Fruit fly (Drosophila melanogaster) whole organism, embryonic: ENCODE measurements around the gene cmb.

Experiments
- ATbp ChIP-seq: fragments of 200-800 bp; sonication (Bioruptor generic); optimal IDR thresholded peaks from 2 replicates; lab custom pipeline; 2017; ENCODE audit warnings: missing biosample characterization, mild to moderate bottlenecking, missing genetic modification characterization, missing genetic modification reagents
- Aef1 ChIP-seq: fragments of 200-800 bp; sonication (Bioruptor generic); IDR thresholded peaks from 3 replicates; pipeline ENCODE4 v1.3.6; 2022; ENCODE audit warnings: missing biosample characterization, missing genetic modification characterization
- Awh ChIP-seq: fragments of 200-800 bp; sonication (Bioruptor generic); IDR thresholded peaks from 2 replicates; pipeline ENCODE4, ENCODE4 v1.3.6; 2022; ENCODE audit warnings: missing biosample characterization, missing genetic modification characterization
- B-H2 ChIP-seq: fragments of 200-800 bp; sonication (Bioruptor generic); optimal IDR thresholded peaks from 2 replicates; lab custom pipeline; 2018; ENCODE audit warnings: missing biosample characterization, mild to moderate bottlenecking, missing genetic modification characterization
- BtbVII ChIP-seq: fragments of 200-800 bp; sonication (Bioruptor generic); optimal IDR thresholded peaks from 3 replicates; lab custom pipeline; 2017; ENCODE audit warnings: missing biosample characterization, mild to moderate bottlenecking, missing genetic modification characterization
- C15 ChIP-seq: fragments of 200-800 bp; sonication (Bioruptor generic); IDR thresholded peaks from 3 replicates; pipeline ENCODE4 v1.3.6; 2022; ENCODE audit warnings: missing biosample characterization, missing genetic modification characterization
- CG10147 ChIP-seq: fragments of 200-800 bp; sonication (Bioruptor generic); optimal IDR thresholded peaks from 2 replicates; lab custom pipeline; 2019; ENCODE audit warnings: missing biosample characterization, mild to moderate bottlenecking, missing genetic modification characterization, moderate library complexity
- CG10979 ChIP-seq: fragments of 200-800 bp; sonication (Bioruptor generic); optimal IDR thresholded peaks from 2 replicates; lab custom pipeline; 2018; ENCODE audit warnings: missing biosample characterization, mild to moderate bottlenecking, missing genetic modification characterization, moderate library complexity
- CG11504 ChIP-seq: fragments of 200-800 bp; sonication (Bioruptor generic); optimal IDR thresholded peaks from 3 replicates; lab custom pipeline; 2019; ENCODE audit warnings: missing biosample characterization, mild to moderate bottlenecking, missing genetic modification characterization, moderate library complexity
- CG13287 ChIP-seq: fragments of 200-800 bp; sonication (Bioruptor generic); IDR thresholded peaks from 2 replicates; pipeline ENCODE4 v1.3.6; 2022; ENCODE audit warnings: missing biosample characterization, missing genetic modification characterization; ENCODE audit not compliant: partially characterized antibody
- CG15479 ChIP-seq: fragments of 200-800 bp; sonication (Bioruptor generic); optimal IDR thresholded peaks from 3 replicates; lab custom pipeline; 2019; ENCODE audit warnings: missing biosample characterization, mild to moderate bottlenecking, missing genetic modification characterization, moderate library complexity
- CG15514 ChIP-seq: fragments of 200-800 bp; sonication (Bioruptor generic); optimal IDR thresholded peaks from 3 replicates; lab custom pipeline; 2017; ENCODE audit warnings: missing biosample characterization, missing genetic modification characterization, mild to moderate bottlenecking, moderate library complexity, missing genetic modification reagents
- CG15696 ChIP-seq: fragments of 200-800 bp; sonication (Bioruptor generic); optimal IDR thresholded peaks from 2 replicates; lab custom pipeline; 2019; ENCODE audit warnings: missing biosample characterization, mild to moderate bottlenecking, missing genetic modification characterization, moderate library complexity
- CG17361 ChIP-seq: fragments of 200-800 bp; sonication (Bioruptor generic); IDR thresholded peaks from 3 replicates; pipeline ENCODE4 v1.3.6; 2022; ENCODE audit warnings: missing biosample characterization, missing genetic modification characterization
- CG18011 ChIP-seq: fragments of 200-800 bp; sonication (Bioruptor generic); optimal IDR thresholded peaks from 2 replicates; lab custom pipeline; 2017; ENCODE audit warnings: missing biosample characterization, missing genetic modification characterization, mild to moderate bottlenecking, moderate library complexity, missing genotype
- CG18619 ChIP-seq: fragments of 200-800 bp; sonication (Bioruptor generic); optimal IDR thresholded peaks from 3 replicates; lab custom pipeline; 2017; ENCODE audit warnings: missing biosample characterization, mild to moderate bottlenecking, missing genetic modification characterization
- CG30431 ChIP-seq: fragments of 200-800 bp; sonication (Bioruptor generic); optimal IDR thresholded peaks from 2 replicates; lab custom pipeline; 2017; ENCODE audit warnings: missing biosample characterization, missing genetic modification characterization
- CG3065 ChIP-seq: fragments of 200-800 bp; sonication (Bioruptor generic); optimal IDR thresholded peaks from 2 replicates; lab custom pipeline; 2016; ENCODE audit warnings: missing biosample characterization, missing genetic modification characterization
- CG3838 ChIP-seq: fragments of 200-800 bp; sonication (Bioruptor generic); optimal IDR thresholded peaks from 3 replicates; lab custom pipeline; 2016; ENCODE audit warnings: missing biosample characterization, missing genetic modification characterization
- CG6654 ChIP-seq: fragments of 200-800 bp; sonication (Bioruptor generic); optimal IDR thresholded peaks from 2 replicates; lab custom pipeline; 2017; ENCODE audit warnings: missing biosample characterization, mild to moderate bottlenecking, missing genetic modification characterization
- CG6765 ChIP-seq: fragments of 200-800 bp; sonication (Bioruptor generic); optimal IDR thresholded peaks from 3 replicates; lab custom pipeline; 2017; ENCODE audit warnings: missing biosample characterization, mild to moderate bottlenecking, missing genetic modification characterization
- CG7556 ChIP-seq: fragments of 200-800 bp; sonication (Bioruptor generic); optimal IDR thresholded peaks from 2 replicates; lab custom pipeline; 2017; ENCODE audit warnings: missing biosample characterization, mild to moderate bottlenecking, missing genetic modification characterization
- CG8281 ChIP-seq: fragments of 200-800 bp; sonication (Bioruptor generic); optimal IDR thresholded peaks from 2 replicates; lab custom pipeline; 2018; ENCODE audit warnings: missing biosample characterization, mild to moderate bottlenecking, missing genetic modification characterization, moderate library complexity
- CG8359 ChIP-seq: fragments of 200-800 bp; sonication (Bioruptor generic); optimal IDR thresholded peaks from 2 replicates; lab custom pipeline; 2017; ENCODE audit warnings: missing biosample characterization, mild to moderate bottlenecking, missing genetic modification characterization, borderline replicate concordance
- CG9797 ChIP-seq: fragments of 200-800 bp; sonication (Bioruptor generic); optimal IDR thresholded peaks from 3 replicates; lab custom pipeline; 2018; ENCODE audit warnings: missing biosample characterization, mild to moderate bottlenecking, missing genetic modification characterization
- D19A ChIP-seq: fragments of 200-800 bp; optimal IDR thresholded peaks from 3 replicates; lab custom pipeline; 2019; ENCODE audit warnings: missing biosample characterization, mild to moderate bottlenecking, missing genetic modification characterization, moderate library complexity
- Dbx ChIP-seq: fragments of 200-800 bp; sonication (Bioruptor generic); IDR thresholded peaks from 3 replicates; pipeline ENCODE4 v1.3.6; 2022; ENCODE audit warnings: missing biosample characterization, missing genetic modification characterization
- Dek ChIP-seq: fragments of 200-800 bp; sonication (Bioruptor generic); optimal IDR thresholded peaks from 3 replicates; lab custom pipeline; 2019; ENCODE audit warnings: missing biosample characterization, mild to moderate bottlenecking, missing genetic modification characterization, moderate library complexity
- Dfd ChIP-seq, 2 experiments: fragments of >200 bp; optimal IDR thresholded peaks; 2 replicates each; lab custom pipeline; 2017; ENCODE audit warnings: missing biosample characterization in 2 of 2, missing genetic modification characterization in 2 of 2
- Dip3 ChIP-seq: fragments of 200-800 bp; sonication (Bioruptor generic); optimal IDR thresholded peaks from 3 replicates; lab custom pipeline; 2016; ENCODE audit warnings: missing biosample characterization, missing genetic modification characterization
- Dll ChIP-seq: fragments of 200-800 bp; sonication (Bioruptor generic); IDR thresholded peaks from 4 replicates; pipeline ENCODE4 v1.3.6; 2022; ENCODE audit warnings: missing biosample characterization, missing genetic modification characterization; ENCODE audit not compliant: partially characterized antibody
- Hr78 ChIP-seq, 2 experiments: fragments of 200-800 bp in 1 of 2; fragments of >200 bp in 1 of 2; sonication (Bioruptor generic) in 1 of 2; optimal IDR thresholded peaks; 2 replicates each; lab custom pipeline; 2017 to 2019; ENCODE audit warnings: missing biosample characterization in 2 of 2, missing genetic modification characterization in 2 of 2, mild to moderate bottlenecking in 1 of 2, moderate library complexity in 1 of 2
- Hsf ChIP-seq: fragments of 200-800 bp; sonication (Bioruptor generic); optimal IDR thresholded peaks from 3 replicates; lab custom pipeline; 2016; ENCODE audit warnings: missing biosample characterization, missing genetic modification characterization
- Lhr ChIP-seq: fragments of 200-800 bp; sonication (Bioruptor generic); optimal IDR thresholded peaks from 3 replicates; lab custom pipeline; 2017; ENCODE audit warnings: mild to moderate bottlenecking, missing biosample characterization, missing genetic modification reagents, missing genetic modification characterization
- MTF-1 ChIP-seq: fragments of 200-800 bp; sonication (Bioruptor generic); optimal IDR thresholded peaks from 2 replicates; lab custom pipeline; 2018; ENCODE audit warnings: missing biosample characterization, mild to moderate bottlenecking, missing genetic modification characterization, borderline replicate concordance
- NC2β ChIP-seq: fragments of 200-800 bp; sonication (Bioruptor generic); optimal IDR thresholded peaks from 2 replicates; lab custom pipeline; 2016; ENCODE audit warnings: missing biosample characterization, missing genetic modification characterization
- Sox100B ChIP-seq: fragments of 200-800 bp; sonication (Bioruptor generic); optimal IDR thresholded peaks from 3 replicates; lab custom pipeline; 2018; ENCODE audit warnings: missing biosample characterization, mild to moderate bottlenecking, missing genetic modification characterization
- amos ChIP-seq: fragments of 200-800 bp; sonication (Bioruptor generic); IDR thresholded peaks from 2 replicates; pipeline ENCODE4 v1.3.6; 2022; ENCODE audit warnings: missing biosample characterization, missing genetic modification characterization; ENCODE audit not compliant: partially characterized antibody
- btn ChIP-seq: fragments of 200-800 bp; sonication (Bioruptor generic); optimal IDR thresholded peaks from 2 replicates; lab custom pipeline; 2016; ENCODE audit warnings: missing biosample characterization, missing genetic modification characterization
- ems ChIP-seq: fragments of 200-800 bp; sonication (Bioruptor generic); optimal IDR thresholded peaks from 3 replicates; lab custom pipeline; 2016; ENCODE audit warnings: missing biosample characterization, missing genetic modification characterization
- esg ChIP-seq: fragments of 200-800 bp; sonication (Bioruptor generic); conservative IDR thresholded peaks from 2 replicates; pipeline ENCODE4 v1.3.6; 2022; ENCODE audit warnings: missing biosample characterization, missing genetic modification characterization
- eyg ChIP-seq: fragments of 200-800 bp; sonication (Bioruptor generic); optimal IDR thresholded peaks from 3 replicates; lab custom pipeline; 2016; ENCODE audit warnings: missing biosample characterization, missing genetic modification characterization
- gcm ChIP-seq: fragments of 200-800 bp; sonication (Bioruptor generic); optimal IDR thresholded peaks from 2 replicates; lab custom pipeline; 2019; ENCODE audit warnings: missing biosample characterization, mild to moderate bottlenecking, missing genetic modification characterization, moderate library complexity
- inv ChIP-seq: fragments of 200-800 bp; sonication (Bioruptor generic); IDR thresholded peaks from 2 replicates; pipeline ENCODE4 v1.3.6; 2022; ENCODE audit warnings: missing biosample characterization, missing genetic modification characterization; ENCODE audit not compliant: partially characterized antibody
- otp ChIP-seq: fragments of 200-800 bp; sonication (Bioruptor generic); IDR thresholded peaks from 3 replicates; pipeline ENCODE4, ENCODE4 v1.3.6; 2022; ENCODE audit warnings: missing biosample characterization, missing genetic modification characterization
- ranshi ChIP-seq: fragments of 200-800 bp; sonication (Bioruptor generic); IDR thresholded peaks from 2 replicates; pipeline ENCODE4 v1.3.6; 2022; ENCODE audit warnings: missing biosample characterization, missing genetic modification characterization
- sc ChIP-seq, 3 experiments: fragments of >200 bp in 2 of 3; fragments of 200-800 bp in 1 of 3; sonication (Bioruptor generic) in 1 of 3; optimal IDR thresholded peaks; 2 replicates in 2 of 3; 3 replicates in 1 of 3; lab custom pipeline; 2017; ENCODE audit warnings: mild to moderate bottlenecking in 1 of 3, missing biosample characterization in 1 of 3, missing genetic modification characterization in 1 of 3, missing genetic modification reagents in 1 of 3
- zfh2 ChIP-seq: fragments of 200-800 bp; sonication (Bioruptor generic); optimal IDR thresholded peaks from 2 replicates; lab custom pipeline; 2016; ENCODE audit warnings: missing biosample characterization, missing genetic modification characterization

Gene cmb

dm6 chr3L:13450177-13450793 lies 7.9 kb downstream of the cmb start, which contains the start of the genes JMJD7 and CG10738 (continued):
- TF ChIP-seq Hsf (peak; percentile 27), C15 (GFP tag; lab: Robert Waterston, UW) (no peak), eyg (no peak), sc (optimal IDR thresholded peaks at IDR 0.05; lab: Kevin White, UChicago) (no peak), sc (GFP tag; optimal IDR thresholded peaks at IDR 0.05; lab: Kevin White, UChicago) (no peak), zfh2 (GFP tag; lab: Kevin White, UChicago) (peak; percentile 31), CG6654 (GFP tag; lab: Kevin White, UChicago) (peak; percentile 56), CG15696 (tag; lab: Kevin White, UChicago) (peak; percentile 22), CG3065 (GFP tag; lab: Kevin White, UChicago) (no peak), CG6765 (peak; percentile 15), Dfd (GFP tag; optimal IDR thresholded peaks at IDR 0.05; lab: Kevin White, UChicago) (no peak), CG10979 (tag; lab: Kevin White, UChicago) (peak; percentile 31), CG11504 (tag; lab: Kevin White, UChicago) (peak; percentile 81), Dbx (GFP tag; lab: Robert Waterston, UW) (peak; percentile 76; the same call in 2 of the 3 replicates), BtbVII (GFP tag; lab: Kevin White, UChicago) (peak; percentile 6), Awh (peak; percentile 58; the same call in 1 of the 2 replicates), CG18011 (GFP tag; lab: Kevin White, UChicago) (no peak), CG10147 (peak; percentile 75), CG15479 (no peak), D19A (tag; lab: Kevin White, UChicago) (peak; percentile 63), CG15514 (GFP tag; lab: Kevin White, UChicago) (peak; percentile 70), amos (GFP tag; lab: Robert Waterston, UW) (no peak), otp (GFP tag; lab: Robert Waterston, UW) (peak; percentile 69; the same call in 1 of the 3 replicates), esg (peak; percentile 72), Dll (GFP tag; lab: Robert Waterston, UW) (no peak), gcm (GFP tag; lab: Kevin White, UChicago) (no peak), ems (GFP tag; lab: Kevin White, UChicago) (peak; percentile 7), Dek (no peak), Sox100B (GFP tag; lab: Kevin White, UChicago) (peak; percentile 79), Hr78 (GFP tag; optimal IDR thresholded peaks at IDR 0.05; lab: Kevin White, UChicago) (no peak), CG7556 (GFP tag; lab: Kevin White, UChicago) (no peak), CG8359 (no peak), CG3838 (no peak), Lhr (no peak), MTF-1 (peak; percentile 23), Aef1 (GFP tag; lab: Robert Waterston, UW) (peak; percentile 63), btn (no peak), CG9797 (GFP tag; lab: Kevin White, UChicago) (peak; percentile 76), ATbp (GFP tag; lab: Kevin White, UChicago) (peak; percentile 55), CG17361 (peak; percentile 42; the same call in 1 of the 3 replicates), CG18619 (GFP tag; lab: Kevin White, UChicago) (peak; percentile 24), B-H2 (no peak), inv (GFP tag; lab: Robert Waterston, UW) (no peak), Dip3 (GFP tag; lab: Kevin White, UChicago) (peak; percentile 51), NC2β (GFP tag; lab: Kevin White, UChicago) (no peak), CG8281 (no peak), ranshi (GFP tag; lab: Robert Waterston, UW) (peak; percentile 75), CG13287 (GFP tag; lab: Robert Waterston, UW) (no peak), CG30431 (GFP tag; lab: Kevin White, UChicago) (no peak)
